Worm (Caenorhabditis elegans) whole organism, dauer: ENCODE measurements around the gene F21C10.11.

ENCODE experiments used
- unc-62 ChIP-seq: sonication (generic microtip); optimal IDR thresholded peaks from 2 replicates; lab custom pipeline; 2017; ENCODE audit warnings: missing biosample characterization, missing genetic modification reagents, missing genetic modification characterization

F21C10.11 gene

DNA sequence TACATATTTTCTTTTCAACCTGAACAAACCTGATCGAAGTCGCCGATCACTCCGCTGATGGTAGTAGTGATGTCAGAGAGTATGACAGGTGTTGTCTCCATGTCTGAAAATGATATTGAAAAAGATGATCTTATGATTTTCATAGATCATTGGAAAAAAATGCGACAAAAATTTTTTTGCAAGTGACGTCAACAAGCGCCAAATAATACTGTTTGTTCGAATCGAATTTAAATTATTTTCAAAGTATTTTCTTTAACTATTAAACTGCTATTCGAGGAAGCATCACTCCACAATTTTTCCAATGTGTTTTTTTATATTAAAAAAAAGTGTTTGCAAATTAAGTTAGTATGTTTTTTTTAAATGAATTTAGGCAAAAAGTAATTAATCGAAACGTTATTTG is 14.3 kb downstream of the F21C10.11 start, which contains the start of gene pitr-2:
TSS of gene pitr-2 (minus strand) at position 101 of the 400 bp plus-strand sequence.
- no peak for TF ChIP-seq unc-62 (GFP tag; lab: Kevin White, UChicago)

DNA sequence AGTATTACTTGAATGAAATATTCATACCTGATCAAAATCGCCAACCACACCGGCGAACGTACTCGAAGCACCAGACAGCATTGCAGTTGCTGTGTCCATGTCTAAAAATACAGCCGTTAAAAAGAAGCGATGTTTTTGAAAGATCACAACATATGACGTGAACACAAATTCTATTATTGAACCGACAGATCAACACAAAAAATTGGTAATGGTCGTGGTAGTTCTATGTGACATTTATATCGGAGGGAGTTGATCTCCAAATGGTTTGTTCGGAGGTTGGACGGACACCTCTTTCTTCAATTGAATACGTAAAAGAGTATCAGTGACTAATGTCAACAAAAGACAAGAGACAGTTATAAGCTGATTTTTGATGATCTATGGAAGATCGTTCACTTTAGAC is 18.0 kb downstream of the F21C10.11 start, which contains the start of gene pitr-3:
TSS of gene pitr-3 (minus strand) at position 101 of the 400 bp plus-strand sequence.
- no peak for TF ChIP-seq unc-62 (GFP tag; lab: Kevin White, UChicago)

DNA sequence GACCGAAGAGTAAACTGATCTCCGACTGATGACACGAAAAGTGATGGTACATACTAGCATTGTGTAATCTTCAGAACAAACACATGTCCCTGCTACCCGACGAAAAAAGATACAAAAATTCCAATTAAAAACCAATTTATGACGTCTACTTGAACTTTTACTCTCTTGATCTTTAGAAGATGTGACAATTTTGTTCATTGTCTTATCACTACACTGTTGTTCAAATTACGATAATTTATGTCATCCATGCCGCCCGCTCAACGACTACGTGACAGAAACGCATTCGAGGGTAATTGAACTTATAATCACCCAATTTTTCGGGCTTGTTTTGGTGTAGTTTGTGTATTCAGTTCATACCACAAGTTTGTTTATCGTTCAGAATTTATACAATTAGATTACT is 20.6 kb downstream of the F21C10.11 start:
- no peak for TF ChIP-seq unc-62 (GFP tag; lab: Kevin White, UChicago)

DNA sequence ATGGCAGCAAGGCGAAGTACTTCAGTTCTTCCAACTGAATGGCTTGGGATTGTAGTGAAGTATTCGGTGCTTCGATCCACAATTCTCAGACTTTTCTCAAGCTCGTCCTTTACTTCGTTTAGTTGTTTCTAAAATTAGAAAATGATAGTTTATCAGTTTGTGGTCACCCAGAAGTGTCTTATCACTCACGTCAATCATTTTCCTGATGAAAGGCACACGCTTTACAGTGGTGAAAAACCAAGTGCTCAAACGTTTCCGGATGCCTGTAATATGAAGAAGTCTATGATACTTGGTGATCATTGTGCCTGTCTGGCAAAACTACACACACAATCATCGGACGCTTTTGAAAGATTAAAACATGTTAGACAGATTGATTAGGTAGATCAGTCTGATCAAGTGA is 22.9 kb downstream of the F21C10.11 start:
- no peak for TF ChIP-seq unc-62 (GFP tag; lab: Kevin White, UChicago)

- no peak for TF ChIP-seq unc-62 (GFP tag; lab: Kevin White, UChicago)
Observed at ce11 chrV:9146849-9147557, 23.7 kb downstream of the F21C10.11 start, which contains the start of gene spl-2. Gene spl-2, minus strand, starts transcription at chrV:9146899.

DNA sequence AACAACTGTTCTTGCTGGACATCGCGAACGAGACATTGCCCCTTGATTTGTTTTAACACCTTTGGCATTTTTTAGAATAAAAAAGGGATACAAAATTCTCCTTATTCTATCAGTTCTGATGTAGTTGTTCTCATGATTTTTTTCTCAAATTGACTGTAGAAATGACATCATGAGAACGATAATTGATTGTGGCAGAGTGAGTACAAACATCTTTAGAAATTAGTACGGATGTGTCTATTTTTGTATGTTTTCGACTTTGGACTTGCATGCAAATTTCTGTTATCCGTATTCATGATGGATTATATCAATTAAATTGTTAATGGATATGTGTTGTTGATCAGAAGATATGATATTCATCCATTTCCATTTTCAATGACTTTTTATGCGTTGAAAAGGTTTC is 24.9 kb downstream of the F21C10.11 start:
- TF ChIP-seq unc-62 (GFP tag; lab: Kevin White, UChicago): no peak

DNA sequence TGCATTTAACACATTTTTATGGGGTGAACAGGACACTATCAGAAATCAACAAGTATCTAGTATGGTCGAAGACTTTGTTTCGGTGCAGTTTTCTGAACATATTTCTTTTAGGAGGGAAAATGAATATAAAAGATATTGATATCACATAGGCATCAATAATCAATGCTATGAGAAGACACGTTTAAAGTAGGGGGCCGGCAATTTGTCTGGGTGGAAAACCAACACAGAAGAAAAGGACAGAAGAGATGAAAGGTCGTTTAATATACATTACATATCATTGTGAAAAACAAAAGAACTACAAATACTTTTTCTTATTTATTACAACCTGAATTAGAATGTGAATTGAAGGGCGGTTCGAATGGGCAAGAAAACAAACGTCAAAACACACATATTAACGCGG is 29.1 kb downstream of the F21C10.11 start:
- TF ChIP-seq unc-62 (GFP tag; lab: Kevin White, UChicago): no peak

ce11 chrV:9154772-9155171 is 31.5 kb downstream of the F21C10.11 start, which contains the start of gene B0222.5:
Gene B0222.5, minus strand, starts transcription at chrV:9154872.
- no peak for TF ChIP-seq unc-62 (GFP tag; lab: Kevin White, UChicago)

DNA sequence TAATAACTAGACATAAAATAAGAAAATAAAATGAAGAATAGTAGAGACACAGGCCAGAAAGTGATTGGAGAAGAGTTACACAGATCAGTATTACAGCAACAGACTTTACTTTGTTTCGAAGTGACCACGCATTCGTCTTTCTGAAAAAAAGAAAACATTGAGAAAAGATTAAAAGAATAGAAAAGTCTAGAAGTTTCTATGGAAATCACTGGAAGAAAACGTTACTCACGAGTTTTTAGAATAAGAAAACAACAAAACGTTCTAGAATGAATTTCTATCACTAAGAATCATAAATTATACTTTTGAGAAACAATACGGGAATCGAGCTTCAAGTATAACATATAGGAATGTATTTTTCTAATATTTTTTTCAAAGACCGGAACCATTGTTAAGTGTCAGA is 32.3 kb downstream of the F21C10.11 start:
- no peak for TF ChIP-seq unc-62 (GFP tag; lab: Kevin White, UChicago)

DNA sequence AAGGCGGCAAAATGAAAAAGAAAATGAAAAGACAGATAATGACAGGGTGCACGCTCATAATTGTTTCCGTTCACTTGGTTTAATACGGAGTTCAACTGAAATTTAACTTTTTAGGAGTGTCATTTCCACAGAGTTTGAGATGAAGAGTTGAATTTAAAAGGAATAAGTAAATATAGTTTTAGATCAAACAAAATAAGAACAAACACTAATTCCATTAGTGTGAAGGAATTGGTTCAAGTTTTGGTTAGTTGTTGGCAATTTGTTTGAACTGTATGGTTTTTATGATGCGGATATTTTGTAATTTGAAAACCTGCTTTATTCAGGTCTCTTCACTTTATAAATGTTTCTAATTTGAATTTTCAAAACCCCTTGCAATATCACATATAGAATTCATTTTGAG is 33.4 kb downstream of the F21C10.11 start, which contains the start of gene B0222.15:
TSS of gene B0222.15 (minus strand) at position 101 of the 400 bp plus-strand sequence.
- TF ChIP-seq unc-62 (GFP tag; lab: Kevin White, UChicago): no peak

DNA sequence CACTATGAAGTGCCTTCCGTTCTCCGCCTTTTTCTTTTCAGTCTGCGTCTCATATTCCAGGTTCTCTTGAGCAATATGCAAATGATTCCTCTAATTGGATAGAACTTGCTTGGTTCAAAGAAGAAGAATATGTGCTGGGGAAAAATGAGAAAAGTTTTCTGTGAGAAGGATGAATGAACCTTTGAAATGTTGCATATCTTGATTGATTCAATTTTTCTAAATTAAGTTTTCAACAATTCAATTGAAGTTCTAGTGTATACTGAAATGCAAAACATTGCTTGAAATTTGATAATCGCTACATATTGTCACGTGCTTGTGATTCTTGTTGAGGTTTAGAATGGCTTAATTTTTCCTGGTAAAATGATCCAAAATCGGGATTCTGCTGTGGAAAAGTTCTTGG is 34.3 kb downstream of the F21C10.11 start:
- no peak for TF ChIP-seq unc-62 (GFP tag; lab: Kevin White, UChicago)

- no peak for TF ChIP-seq unc-62 (GFP tag; lab: Kevin White, UChicago)
Observed at ce11 chrV:9160224-9160886, 37.1 kb downstream of the F21C10.11 start, which contains the start of gene col-144. Gene col-144, minus strand, starts transcription at chrV:9160642.

DNA sequence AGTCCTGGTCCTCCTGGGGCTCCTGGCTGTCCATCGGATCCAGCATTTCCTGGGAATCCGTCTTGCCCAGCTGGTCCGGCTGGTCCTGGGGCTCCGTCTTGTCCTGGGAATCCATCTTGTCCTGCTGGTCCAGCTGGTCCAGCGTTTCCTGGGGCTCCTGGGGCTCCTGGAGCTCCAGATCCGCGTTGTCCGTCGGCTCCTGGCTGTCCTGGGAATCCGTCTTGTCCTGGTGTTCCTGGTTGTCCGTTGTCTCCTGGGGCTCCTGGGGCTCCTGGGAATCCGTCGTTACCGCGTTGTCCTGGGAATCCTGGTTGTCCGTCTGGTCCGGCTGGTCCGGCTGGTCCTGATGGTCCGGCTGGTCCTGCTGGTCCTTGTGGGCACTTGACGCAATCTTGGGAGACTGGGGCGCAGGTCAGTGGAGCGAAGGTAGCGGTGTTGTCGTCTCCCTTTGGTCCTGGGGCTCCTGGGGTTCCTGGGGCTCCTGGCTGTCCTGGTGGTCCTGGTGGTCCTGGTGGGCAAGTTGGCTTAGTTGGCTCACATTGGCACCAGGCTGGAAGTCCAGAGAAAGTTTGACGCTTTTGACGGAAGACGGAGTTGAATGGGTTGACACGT is 38.9 kb downstream of the F21C10.11 start:
- TF ChIP-seq unc-62 (GFP tag; lab: Kevin White, UChicago): no peak

DNA sequence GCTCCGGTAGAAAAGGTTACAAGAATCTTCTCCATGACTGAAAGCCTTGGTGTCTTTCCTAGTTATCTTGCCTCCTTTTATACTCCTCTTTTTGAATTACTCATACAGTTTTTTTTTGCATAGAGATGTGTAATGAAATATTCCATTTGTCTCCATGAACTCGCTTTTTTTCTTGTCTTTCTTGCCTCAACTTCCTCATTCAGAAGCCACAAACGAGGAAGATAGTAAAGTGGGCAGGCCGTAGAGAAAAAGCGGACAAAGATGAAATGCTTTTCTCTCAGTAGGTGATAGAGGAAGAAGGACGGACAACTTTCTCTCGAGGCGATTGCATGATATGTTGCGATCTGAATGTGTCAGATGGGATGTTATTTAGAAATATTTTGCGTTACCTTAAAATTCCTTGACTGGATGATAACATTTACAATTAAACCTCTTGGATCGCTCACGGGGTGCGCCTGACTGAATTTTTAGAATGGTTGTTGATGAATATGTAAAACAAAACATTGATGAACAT is 39.7 kb downstream of the F21C10.11 start, which contains the start of gene col-145:
TSS of gene col-145 (minus strand) at position 51 of the 514 bp plus-strand sequence.
- no peak for TF ChIP-seq unc-62 (GFP tag; lab: Kevin White, UChicago)

DNA sequence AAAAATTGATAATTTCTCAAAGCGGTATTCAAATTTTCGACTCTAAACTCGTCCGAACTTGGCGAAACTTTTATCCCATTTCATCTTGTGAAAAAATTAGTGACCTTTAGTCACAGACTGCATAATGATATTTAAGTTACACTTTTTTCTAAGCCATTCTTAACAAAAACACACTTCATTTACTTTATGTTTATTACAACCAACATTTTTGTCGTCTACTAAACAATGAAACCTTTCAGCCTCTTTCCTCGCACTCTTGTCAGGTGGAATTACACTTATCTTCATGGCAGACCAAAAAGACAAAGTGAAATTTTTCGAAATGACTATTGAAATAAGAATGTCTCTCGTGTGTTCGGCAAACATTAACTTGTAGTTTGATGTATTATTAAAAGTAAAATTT is 40.6 kb downstream of the F21C10.11 start:
- TF ChIP-seq unc-62 (GFP tag; lab: Kevin White, UChicago): no peak
